Worm (Caenorhabditis elegans) whole organism, young adult: ENCODE measurements around the gene cest-6.
A peak's percentile ranks its signal among the peaks of the same experiment; 100 is the strongest.

Source experiments
- Y79H2A.3 ChIP-seq: fragments of 200-800 bp; sonication (Bioruptor generic); conservative IDR thresholded peaks from 2 replicates; pipeline ENCODE4 v1.3.6; 2022; ENCODE audit warnings: missing genetic modification reagents, missing genetic modification characterization, missing compliant biosample characterization
- dpff-1 ChIP-seq: sonication (generic microtip); optimal IDR thresholded peaks from 2 replicates; lab custom pipeline; 2017; ENCODE audit warnings: mild to moderate bottlenecking, missing genetic modification characterization, missing compliant biosample characterization
- madf-8 ChIP-seq: fragments of 200-800 bp; sonication (Bioruptor generic); conservative IDR thresholded peaks from 2 replicates; pipeline ENCODE4 v1.3.6; 2022; ENCODE audit warnings: missing genetic modification reagents, missing genetic modification characterization, missing compliant biosample characterization
- snpc-3.4 ChIP-seq: sonication (generic microtip); optimal IDR thresholded peaks from 2 replicates; lab custom pipeline; 2017; ENCODE audit warnings: missing genetic modification characterization, mild to moderate bottlenecking, missing compliant biosample characterization, antibody characterized with exemption, moderate library complexity, missing genotype, missing genetic modification reagents
- ztf-25 ChIP-seq: fragments of 200-800 bp; sonication (Bioruptor generic); IDR thresholded peaks from 2 replicates; pipeline ENCODE4 v1.3.6; 2022; ENCODE audit warnings: missing genetic modification reagents, missing genetic modification characterization, missing compliant biosample characterization

DNA sequence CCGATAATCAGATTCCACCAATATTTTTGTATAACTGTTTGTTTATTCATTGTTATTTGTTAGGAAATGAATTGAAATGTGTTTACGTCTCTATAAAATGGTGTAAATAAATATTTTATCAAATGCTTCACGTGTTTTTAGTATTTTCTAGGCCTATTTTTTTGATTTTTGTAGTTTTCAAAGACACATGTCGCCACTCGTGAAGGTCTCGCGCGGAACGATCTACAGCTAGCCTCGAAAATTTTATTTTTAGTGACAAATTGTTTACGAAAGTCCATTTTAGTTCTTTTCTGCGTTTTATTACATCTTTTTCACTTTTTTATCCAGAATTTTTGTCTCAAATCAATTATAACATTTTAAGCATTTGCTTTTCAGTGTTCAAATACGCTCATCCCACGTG is 24.7 kb downstream of the cest-6 start, which contains the start of gene T22D1.5:
- TF ChIP-seq snpc-3.4 (tag; lab: Kevin White, UChicago), result peak; percentile 82
- TF ChIP-seq madf-8 (GFP tag; lab: Robert Waterston, UW), result peak; percentile 95
- no peak for TF ChIP-seq Y79H2A.3 (GFP tag; lab: Robert Waterston, UW)
- no peak for TF ChIP-seq dpff-1 (tag; lab: Kevin White, UChicago)
- TF ChIP-seq ztf-25 (GFP tag; lab: Robert Waterston, UW), result no peak
